Worm (Caenorhabditis elegans) whole organism, L4 larva: Measurements from ENCODE around the gene Y38H6C.25.

Experiments used
- arid-1 ChIP-seq: fragments of 200-800 bp; sonication (Bioruptor generic); conservative IDR thresholded peaks from 2 replicates; pipeline ENCODE4 v1.3.6; 2022; ENCODE audit warnings: missing genetic modification reagents, missing genetic modification characterization, missing compliant biosample characterization
- daf-16 ChIP-seq, 3 experiments: sonication (generic microtip); optimal IDR thresholded peaks; 2 replicates each; lab custom pipeline; 2016 to 2017; ENCODE audit warnings: missing genetic modification characterization in 3 of 3, missing genetic modification reagents in 3 of 3, mild to moderate bottlenecking in 2 of 3, missing compliant biosample characterization in 2 of 3, missing biosample characterization in 1 of 3, moderate library complexity in 1 of 3
- dmd-9 ChIP-seq: fragments of 200-800 bp; sonication (Bioruptor generic); IDR thresholded peaks from 2 replicates; pipeline ENCODE4 v1.3.6; 2022; ENCODE audit warnings: missing genetic modification reagents, missing genetic modification characterization, missing compliant biosample characterization
- fos-1 ChIP-seq: fragments of 150-350 bp; optimal IDR thresholded peaks from 2 replicates; lab custom pipeline; 2014; ENCODE audit warnings: missing biosample characterization, missing genetic modification characterization
- hlh-30 ChIP-seq: sonication (generic microtip); optimal IDR thresholded peaks from 2 replicates; lab custom pipeline; 2017; ENCODE audit warnings: antibody characterized with exemption, mild to moderate bottlenecking, missing genetic modification characterization, missing compliant biosample characterization; ENCODE audit not compliant: insufficient read depth
- mes-2 ChIP-seq: sonication (generic microtip); optimal IDR thresholded peaks from 2 replicates; lab custom pipeline; 2016; ENCODE audit warnings: missing genotype, mild to moderate bottlenecking, missing genetic modification characterization, missing compliant biosample characterization; ENCODE audit not compliant: poor library complexity, severe bottlenecking
- nhr-42 ChIP-seq: fragments of 200-800 bp; sonication (Bioruptor generic); IDR thresholded peaks from 2 replicates; pipeline ENCODE4 v1.3.6; 2022; ENCODE audit warnings: missing genetic modification characterization, missing compliant biosample characterization
- pqm-1 ChIP-seq: sonication (generic microtip); optimal IDR thresholded peaks from 2 replicates; lab custom pipeline; 2017; ENCODE audit warnings: missing biosample characterization, missing genetic modification characterization
- skn-1 ChIP-seq: fragments of 150-350 bp; optimal IDR thresholded peaks from 2 replicates; lab custom pipeline; 2014; ENCODE audit warnings: missing biosample characterization, missing genetic modification characterization
- snpc-4 ChIP-seq: fragments of 150-350 bp; optimal IDR thresholded peaks from 2 replicates; lab custom pipeline; 2014; ENCODE audit warnings: missing biosample characterization, missing genetic modification characterization
- zag-1 ChIP-seq: fragments of 150-350 bp; optimal IDR thresholded peaks from 2 replicates; lab custom pipeline; 2014; ENCODE audit warnings: missing biosample characterization, missing genetic modification characterization
- zfp-3 ChIP-seq: fragments of 200-800 bp; sonication (Bioruptor generic); conservative IDR thresholded peaks from 2 replicates; pipeline ENCODE4 v1.3.6; 2022; ENCODE audit warnings: missing genetic modification reagents, missing genetic modification characterization, missing compliant biosample characterization

DNA sequence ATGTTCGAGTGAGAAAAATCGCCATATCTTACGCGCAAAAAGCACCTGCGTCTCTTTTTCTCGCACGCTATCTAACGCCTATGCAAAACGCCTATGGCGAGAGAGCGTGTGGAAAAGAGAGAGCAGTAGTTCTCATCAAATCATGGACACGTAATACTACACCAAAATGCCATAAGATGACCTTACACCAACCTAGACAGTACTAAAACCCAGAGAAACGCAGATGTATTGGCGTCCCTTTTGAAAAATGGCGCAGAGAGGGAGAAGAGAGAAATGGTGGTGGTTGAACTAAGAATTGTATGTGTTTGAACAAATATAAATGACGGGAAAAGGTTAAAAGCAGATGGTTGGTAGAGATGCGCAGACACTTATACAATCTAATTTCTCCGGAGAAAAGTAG, 20.0 kb downstream of the Y38H6C.25 start, which contains the start of gene Y38H6C.16:
- TF ChIP-seq arid-1 (no peak), pqm-1 (no peak), zfp-3 (GFP tag; lab: Robert Waterston, UW) (no peak), skn-1 (no peak), daf-16 (GFP tag; optimal IDR thresholded peaks at IDR 0.05; lab: Kevin White, UChicago) (no peak), daf-16 (tag; optimal IDR thresholded peaks at IDR 0.05; lab: Kevin White, UChicago) (no peak), zag-1 (tag; lab: Kevin White, UChicago) (no peak), mes-2 (tag; lab: Kevin White, UChicago) (no peak), nhr-42 (GFP tag; lab: Robert Waterston, UW) (no peak), hlh-30 (tag; lab: Kevin White, UChicago) (no peak), fos-1 (tag; lab: Kevin White, UChicago) (no peak), dmd-9 (no peak), snpc-4 (tag; lab: Kevin White, UChicago) (no peak)
